Worm (Caenorhabditis elegans): Measurements from ENCODE around the gene ptr-13.

ptr-13 gene

DNA sequence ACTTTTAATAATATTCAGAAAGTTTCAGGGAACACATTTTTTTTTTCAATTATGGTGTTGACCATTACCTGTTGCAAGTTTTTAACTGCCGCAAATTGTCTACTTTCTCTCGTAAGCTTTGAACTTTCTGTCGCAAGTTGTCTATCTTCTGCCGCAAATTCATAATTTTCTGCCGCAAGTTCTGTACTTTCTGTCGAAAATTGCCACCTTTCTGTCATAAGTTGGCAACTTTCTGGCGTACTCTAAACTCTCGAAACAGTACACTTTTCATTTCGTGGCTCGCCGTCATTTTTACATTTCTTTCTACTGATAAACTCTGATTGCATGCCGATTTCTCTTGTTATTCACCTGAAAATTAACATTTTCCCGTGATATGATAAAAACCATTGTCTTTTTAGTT is 6.9 kb downstream of the ptr-13 start:
- TF ChIP-seq hlh-4 (tag; optimal IDR thresholded peaks at IDR 0.05) (no peak), alr-1 (tag; optimal IDR thresholded peaks at IDR 0.05; ENCODE audit: borderline replicate concordance) (no peak), isw-1 (GFP tag; IDR thresholded peaks at IDR 0.05) (no peak), mef-2 (tag; optimal IDR thresholded peaks at IDR 0.05) (no peak), fkh-4 (tag; optimal IDR thresholded peaks at IDR 0.05; ENCODE audit: borderline replicate concordance) (no peak), snu-23 (GFP tag; optimal IDR thresholded peaks at IDR 0.05) (no peak), nhr-28 (tag; optimal IDR thresholded peaks at IDR 0.05) (no peak), F16B12.6 (tag; optimal IDR thresholded peaks at IDR 0.05) (no peak), sup-37 (GFP tag; optimal IDR thresholded peaks at IDR 0.05) (no peak), C16A3.4 (tag; optimal IDR thresholded peaks at IDR 0.05) (no peak), grh-1 (GFP tag; IDR thresholded peaks at IDR 0.05) (no peak), ceh-63 (GFP tag; optimal IDR thresholded peaks at IDR 0.05) (no peak), nhr-85 (tag) (no peak), C34B4.2 (tag; optimal IDR thresholded peaks at IDR 0.05) (no peak), unc-98 (GFP tag; IDR thresholded peaks at IDR 0.05) (no peak), lir-3 (tag; optimal IDR thresholded peaks at IDR 0.05; ENCODE audit: poor library complexity) (no peak)

DNA sequence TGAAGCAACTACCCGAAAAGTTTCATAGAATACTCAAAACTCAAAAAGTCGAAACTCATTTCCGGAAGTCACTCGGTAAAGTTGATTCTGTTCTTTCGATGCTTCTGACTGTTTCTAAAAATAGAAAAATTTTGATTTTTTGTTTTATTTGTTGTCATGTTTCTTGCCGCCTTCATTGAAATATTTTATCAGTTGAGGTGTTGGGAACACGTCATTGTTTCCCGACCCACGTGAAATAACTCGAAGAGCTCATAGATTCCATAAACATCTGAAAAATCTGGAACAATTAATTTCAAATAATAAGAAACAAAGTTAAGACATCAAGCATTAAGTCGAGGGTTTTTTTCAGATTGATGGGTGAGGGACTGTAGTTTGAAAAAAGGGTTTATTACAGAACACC is 7.3 kb downstream of the ptr-13 start:
- no peak for TF ChIP-seq jun-1 (tag; optimal IDR thresholded peaks at IDR 0.05)
- TF ChIP-seq elt-2 (tag; optimal IDR thresholded peaks at IDR 0.05): peak; percentile 12
- no peak for TF ChIP-seq dsc-1 (tag; optimal IDR thresholded peaks at IDR 0.05)

DNA sequence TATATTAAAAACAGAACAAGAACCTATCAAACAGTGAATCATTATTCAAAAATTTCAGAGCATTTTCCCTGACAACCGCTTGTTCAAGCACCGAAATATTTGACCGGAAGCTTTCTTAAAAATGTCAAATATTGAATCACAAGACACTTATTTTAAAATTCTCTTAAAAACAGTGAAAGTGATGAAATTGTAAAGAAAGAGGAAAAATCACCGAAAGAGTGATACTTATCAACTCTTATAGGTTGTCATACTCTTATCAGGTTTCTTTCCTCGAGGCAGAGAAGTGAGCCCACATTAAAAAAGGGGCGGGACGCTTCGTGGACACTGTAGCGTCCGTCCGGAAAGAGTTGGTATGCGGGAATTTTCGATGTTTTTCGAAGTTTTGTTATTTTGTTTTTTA is 8.5 kb downstream of the ptr-13 start:
- no peak for TF ChIP-seq unc-98 (GFP tag; IDR thresholded peaks at IDR 0.05)
- TF ChIP-seq elt-2 (tag; optimal IDR thresholded peaks at IDR 0.05): peak; percentile 72

DNA sequence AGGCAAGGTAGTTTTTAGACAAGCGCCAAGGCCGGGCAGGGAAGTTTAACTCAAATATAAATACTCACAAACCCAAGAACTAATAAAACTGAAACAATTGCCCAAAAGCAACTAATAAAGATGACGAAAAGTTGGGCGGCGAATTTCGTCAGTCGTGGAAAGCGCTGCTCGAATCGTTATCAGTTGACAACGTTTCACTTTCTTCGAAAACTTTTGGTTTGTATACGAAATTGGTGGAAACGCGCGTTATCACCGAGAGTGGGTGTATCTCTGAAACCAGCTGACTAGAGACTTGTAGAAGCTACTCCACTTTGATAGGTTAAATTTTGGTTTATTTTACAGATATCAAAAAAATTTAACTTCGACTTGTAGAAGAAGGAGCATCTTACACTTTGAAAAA is 9.2 kb downstream of the ptr-13 start:
- TF ChIP-seq elt-2 (tag; optimal IDR thresholded peaks at IDR 0.05): peak; percentile 9
- no peak for TF ChIP-seq blmp-1 (tag; optimal IDR thresholded peaks at IDR 0.05)
- TF ChIP-seq dsc-1 (tag; optimal IDR thresholded peaks at IDR 0.05): no peak
- no peak for TF ChIP-seq lin-15B (tag; optimal IDR thresholded peaks at IDR 0.05)

DNA sequence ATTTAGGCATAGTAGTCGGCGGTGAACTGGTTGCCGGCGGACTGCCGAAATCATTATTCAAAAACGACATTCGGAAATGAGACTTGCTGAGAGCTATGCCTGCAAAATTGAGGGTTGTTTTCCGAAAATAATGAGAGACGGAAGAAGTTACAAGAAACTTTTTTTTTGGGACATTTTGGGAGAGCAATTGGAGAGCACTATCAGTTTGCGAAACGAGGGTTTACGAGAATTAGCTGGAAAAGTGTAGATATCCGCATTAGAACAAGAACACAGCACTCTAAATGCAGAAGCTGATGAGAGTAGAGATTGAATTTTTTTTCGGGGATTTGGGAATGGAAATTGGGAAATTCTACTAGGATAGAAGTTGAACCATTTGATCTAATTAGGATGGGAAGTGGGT is 9.8 kb downstream of the ptr-13 start, which contains the start of gene pqm-1:
Gene pqm-1 (minus strand): TSS at position 101 of the 400 bp plus-strand sequence.
- TF ChIP-seq F16B12.6 (tag; optimal IDR thresholded peaks at IDR 0.05): no peak
- no peak for TF ChIP-seq jun-1 (tag; optimal IDR thresholded peaks at IDR 0.05)
- TF ChIP-seq nhr-84 (tag; optimal IDR thresholded peaks at IDR 0.05): no peak
- TF ChIP-seq egl-13 (tag; optimal IDR thresholded peaks at IDR 0.05): no peak
- TF ChIP-seq grh-1 (GFP tag; IDR thresholded peaks at IDR 0.05): no peak
- no peak for TF ChIP-seq zip-4 (GFP tag; optimal IDR thresholded peaks at IDR 0.05)
- no peak for TF ChIP-seq unc-130 (tag; optimal IDR thresholded peaks at IDR 0.05)
- TF ChIP-seq alr-1 (tag; optimal IDR thresholded peaks at IDR 0.05; ENCODE audit: borderline replicate concordance): no peak
- no peak for TF ChIP-seq ama-1 (optimal IDR thresholded peaks at IDR 0.05)
- TF ChIP-seq unc-98 (GFP tag; IDR thresholded peaks at IDR 0.05): no peak
- TF ChIP-seq tbx-2 (tag; optimal IDR thresholded peaks at IDR 0.05): no peak
- no peak for TF ChIP-seq elt-3 (tag; optimal IDR thresholded peaks at IDR 0.05)
- TF ChIP-seq hpl-2 (GFP tag; optimal IDR thresholded peaks at IDR 0.05): no peak
- TF ChIP-seq blmp-1 (tag; optimal IDR thresholded peaks at IDR 0.05): no peak
- no peak for TF ChIP-seq C04F5.9 (tag; optimal IDR thresholded peaks at IDR 0.05)
- no peak for TF ChIP-seq sup-37 (GFP tag; optimal IDR thresholded peaks at IDR 0.05)
- no peak for TF ChIP-seq mab-9 (GFP tag; IDR thresholded peaks at IDR 0.05)
- TF ChIP-seq sox-4 (tag; optimal IDR thresholded peaks at IDR 0.05): no peak
- no peak for TF ChIP-seq ceh-90 (tag; optimal IDR thresholded peaks at IDR 0.05)
- TF ChIP-seq dsc-1 (tag; optimal IDR thresholded peaks at IDR 0.05): no peak

DNA sequence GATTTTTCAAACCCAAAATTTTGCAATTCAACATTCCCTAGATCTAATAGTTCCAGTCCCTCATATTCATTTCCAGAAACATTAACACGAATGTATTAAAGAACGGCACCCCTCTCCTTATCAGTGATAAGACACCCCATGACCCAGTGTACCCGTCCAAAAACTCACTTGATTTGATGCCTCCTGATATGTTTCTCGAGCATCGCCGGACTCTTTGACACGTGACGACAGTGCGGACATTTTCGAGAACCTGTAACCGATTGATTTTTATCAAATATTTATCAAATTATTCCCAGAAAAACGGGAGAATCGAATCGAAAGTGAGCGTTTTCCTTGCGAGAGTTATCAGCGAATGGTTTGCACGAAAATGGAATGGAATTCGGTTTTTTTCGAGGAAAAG is 11.3 kb downstream of the ptr-13 start:
- TF ChIP-seq nhr-71 (tag; optimal IDR thresholded peaks at IDR 0.05) (peak; percentile 33), ceh-8 (GFP tag; optimal IDR thresholded peaks at IDR 0.05) (no peak), nhr-11 (tag; optimal IDR thresholded peaks at IDR 0.05) (no peak), sup-37 (GFP tag; optimal IDR thresholded peaks at IDR 0.05) (no peak), elt-2 (tag; optimal IDR thresholded peaks at IDR 0.05) (peak; percentile 97), nhr-76 (tag; optimal IDR thresholded peaks at IDR 0.05) (no peak), zag-1 (tag; optimal IDR thresholded peaks at IDR 0.05) (no peak), unc-30 (tag; optimal IDR thresholded peaks at IDR 0.05) (no peak), C16A3.4 (tag; optimal IDR thresholded peaks at IDR 0.05) (no peak), efl-1 (optimal IDR thresholded peaks at IDR 0.05) (no peak), efl-1 (GFP tag; optimal IDR thresholded peaks at IDR 0.05 in 1 of 2) (peak in 1 of 2 experiments; percentile 41), mdl-1 (tag; optimal IDR thresholded peaks at IDR 0.05) (peak in 1 of 2 experiments; percentile 40), nhr-90 (tag; optimal IDR thresholded peaks at IDR 0.05; ENCODE audit: poor library complexity) (peak; percentile 35), ztf-11 (tag; optimal IDR thresholded peaks at IDR 0.05) (no peak), pax-3 (tag; optimal IDR thresholded peaks at IDR 0.05) (no peak)
